Worm (Caenorhabditis elegans) whole organism, L1 larva: ENCODE results near the gene M199.136.

Experiments
- C34B4.2 ChIP-seq: sonication (generic microtip); optimal IDR thresholded peaks from 2 replicates; lab custom pipeline; 2017; ENCODE audit warnings: mild to moderate bottlenecking, missing genetic modification characterization, missing compliant biosample characterization
- F16B12.6 ChIP-seq: fragments of 150-350 bp; optimal IDR thresholded peaks from 2 replicates; lab custom pipeline; 2014; ENCODE audit warnings: missing biosample characterization, missing genetic modification characterization
- Y116A8C.19 ChIP-seq: sonication (generic microtip); optimal IDR thresholded peaks from 2 replicates; lab custom pipeline; 2016; ENCODE audit warnings: missing compliant biosample characterization, missing genetic modification characterization, borderline replicate concordance
- alr-1 ChIP-seq: fragments of 200-800 bp; sonication (Bioruptor generic); optimal IDR thresholded peaks from 2 replicates; lab custom pipeline; 2018; ENCODE audit warnings: borderline replicate concordance, mild to moderate bottlenecking, missing genetic modification characterization, missing compliant biosample characterization
- aly-2 ChIP-seq: fragments of 150-350 bp; optimal IDR thresholded peaks from 2 replicates; lab custom pipeline; 2014; ENCODE audit warnings: missing biosample characterization, missing genetic modification characterization
- ama-1 ChIP-seq: fragments of 150-350 bp; optimal IDR thresholded peaks from 2 replicates; lab custom pipeline; 2014
- ceh-63 ChIP-seq: fragments of 200-800 bp; sonication (Bioruptor generic); optimal IDR thresholded peaks from 2 replicates; lab custom pipeline; 2018; ENCODE audit warnings: mild to moderate bottlenecking, missing genetic modification characterization, missing compliant biosample characterization
- ceh-90 ChIP-seq: sonication (generic microtip); optimal IDR thresholded peaks from 2 replicates; lab custom pipeline; 2016; ENCODE audit warnings: missing genetic modification characterization, missing compliant biosample characterization
- dsc-1 ChIP-seq: sonication (generic microtip); optimal IDR thresholded peaks from 2 replicates; lab custom pipeline; 2016; ENCODE audit warnings: mild to moderate bottlenecking, missing genetic modification characterization, missing compliant biosample characterization
- efl-3 ChIP-seq: fragments of 200-800 bp; sonication (Bioruptor generic); optimal IDR thresholded peaks from 2 replicates; lab custom pipeline; 2018; ENCODE audit warnings: mild to moderate bottlenecking, missing genetic modification characterization, missing compliant biosample characterization
- fkh-4 ChIP-seq: sonication (generic microtip); optimal IDR thresholded peaks from 2 replicates; lab custom pipeline; 2016; ENCODE audit warnings: missing compliant biosample characterization, missing genetic modification characterization, borderline replicate concordance
- lin-14 ChIP-seq: fragments of 200-800 bp; sonication (Bioruptor generic); optimal IDR thresholded peaks from 2 replicates; lab custom pipeline; 2018; ENCODE audit warnings: mild to moderate bottlenecking, missing genetic modification characterization, moderate library complexity, missing compliant biosample characterization
- nhr-11 ChIP-seq: fragments of 150-350 bp; optimal IDR thresholded peaks from 2 replicates; lab custom pipeline; 2014; ENCODE audit warnings: missing biosample characterization, missing genetic modification characterization
- nhr-12 ChIP-seq: sonication (generic microtip); optimal IDR thresholded peaks from 2 replicates; lab custom pipeline; 2017; ENCODE audit warnings: missing biosample characterization, missing genetic modification characterization
- nhr-20 ChIP-seq: sonication (generic microtip); optimal IDR thresholded peaks from 2 replicates; lab custom pipeline; 2016; ENCODE audit warnings: mild to moderate bottlenecking, missing genetic modification characterization, missing compliant biosample characterization
- nhr-76 ChIP-seq: sonication (generic microtip); optimal IDR thresholded peaks from 2 replicates; lab custom pipeline; 2017; ENCODE audit warnings: missing biosample characterization, missing genetic modification characterization
- nhr-90 ChIP-seq: sonication (generic microtip); optimal IDR thresholded peaks from 2 replicates; lab custom pipeline; 2016; ENCODE audit warnings: mild to moderate bottlenecking, missing genetic modification characterization, missing compliant biosample characterization; ENCODE audit not compliant: poor library complexity
- skn-1 ChIP-seq: fragments of 150-350 bp; optimal IDR thresholded peaks from 2 replicates; lab custom pipeline; 2014; ENCODE audit warnings: missing biosample characterization, missing genetic modification characterization
- sup-37 ChIP-seq: fragments of 200-800 bp; sonication (Bioruptor generic); optimal IDR thresholded peaks from 2 replicates; lab custom pipeline; 2018; ENCODE audit warnings: mild to moderate bottlenecking, missing genetic modification characterization, missing compliant biosample characterization
- unc-30 ChIP-seq: sonication (generic microtip); optimal IDR thresholded peaks from 2 replicates; lab custom pipeline; 2017; ENCODE audit warnings: missing biosample characterization, missing genetic modification characterization
- ztf-4 ChIP-seq: fragments of 150-350 bp; optimal IDR thresholded peaks from 2 replicates; lab custom pipeline; 2014; ENCODE audit warnings: missing biosample characterization, missing genetic modification characterization

M199.136 gene

DNA sequence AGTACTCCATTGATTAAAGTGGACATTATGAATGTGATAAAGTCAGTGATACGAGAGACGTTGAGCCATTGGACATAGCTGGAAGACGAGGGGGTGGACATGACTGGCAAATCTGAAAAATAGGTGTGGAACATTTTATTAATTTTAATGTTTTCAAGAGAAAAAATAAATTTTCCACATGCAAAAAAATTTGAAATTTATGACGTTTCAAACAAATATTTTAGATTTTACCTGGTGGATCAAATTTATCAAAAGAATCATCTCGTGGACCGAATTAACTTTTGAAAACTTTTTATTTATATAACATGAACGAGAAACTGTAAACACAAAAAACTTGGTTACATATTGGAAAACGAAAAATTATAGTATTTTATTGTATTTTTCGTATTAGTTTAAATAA lies 28.6 kb downstream of the M199.136 start, which contains the start of gene str-78:
str-78 (minus strand) TSS at position 101 of the 400 bp plus-strand sequence.
- TF ChIP-seq dsc-1 (tag; lab: Kevin White, UChicago), result no peak
- no peak for TF ChIP-seq ama-1
- TF ChIP-seq skn-1, result no peak
- TF ChIP-seq sup-37 (GFP tag; lab: Kevin White, UChicago), result no peak
- TF ChIP-seq alr-1 (tag; lab: Kevin White, UChicago), result no peak
- TF ChIP-seq C34B4.2 (tag; lab: Kevin White, UChicago), result no peak
- TF ChIP-seq ztf-4 (tag; lab: Kevin White, UChicago), result no peak
- TF ChIP-seq nhr-76 (tag; lab: Kevin White, UChicago), result no peak
- TF ChIP-seq F16B12.6 (tag; lab: Kevin White, UChicago), result no peak
- TF ChIP-seq ceh-90 (tag; lab: Kevin White, UChicago), result no peak
- no peak for TF ChIP-seq Y116A8C.19
- no peak for TF ChIP-seq lin-14 (GFP tag; lab: Kevin White, UChicago)
- TF ChIP-seq fkh-4 (tag; lab: Kevin White, UChicago), result no peak

DNA sequence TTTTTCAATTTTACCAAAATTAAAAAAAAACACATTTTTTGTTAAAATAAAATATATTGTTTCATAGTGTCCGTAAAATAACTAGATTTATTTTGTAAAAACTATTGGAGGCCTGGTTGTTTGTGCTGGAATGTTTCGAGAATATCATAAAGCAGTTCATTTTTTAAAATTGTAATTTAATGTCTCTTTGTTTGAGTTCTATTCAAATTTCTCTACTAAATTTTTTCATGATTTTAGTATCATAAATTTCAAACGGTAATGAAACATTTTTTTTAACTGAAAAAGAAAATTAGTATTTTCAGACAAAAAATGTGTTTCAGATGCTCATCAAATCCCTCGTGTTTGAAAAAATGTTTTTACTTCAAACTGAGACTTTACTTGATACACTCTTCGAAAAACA lies 47.1 kb downstream of the M199.136 start:
- no peak for TF ChIP-seq aly-2 (tag; lab: Kevin White, UChicago)
- TF ChIP-seq nhr-12 (tag; lab: Kevin White, UChicago), result no peak
- no peak for TF ChIP-seq C34B4.2 (tag; lab: Kevin White, UChicago)
- TF ChIP-seq nhr-11 (tag; lab: Kevin White, UChicago), result no peak
- no peak for TF ChIP-seq ceh-63 (GFP tag; lab: Kevin White, UChicago)
- TF ChIP-seq, all 84 proteins: peak for 0

DNA sequence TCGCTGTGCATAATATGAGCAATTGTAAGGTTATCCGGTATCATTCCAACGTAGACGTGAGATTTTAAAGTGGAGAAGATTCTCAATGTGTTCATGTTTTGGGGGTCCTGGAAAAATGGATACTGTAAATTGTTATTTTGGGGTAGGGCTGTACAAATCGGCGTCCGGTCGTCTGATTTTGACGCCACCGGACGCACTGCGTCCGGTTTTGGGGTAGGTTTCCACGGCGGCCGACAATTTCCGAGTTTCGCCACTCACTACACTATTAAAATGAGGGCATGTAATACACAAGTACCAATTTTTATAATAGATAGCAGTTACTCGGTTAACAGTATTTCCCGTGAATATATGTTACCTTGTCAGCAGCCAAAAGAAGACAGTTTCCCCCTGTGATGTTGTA lies 50.0 kb downstream of the M199.136 start:
- TF ChIP-seq unc-30, result no peak
- no peak for TF ChIP-seq efl-3 (GFP tag; lab: Kevin White, UChicago)
- no peak for TF ChIP-seq nhr-90 (tag; lab: Kevin White, UChicago)
- TF ChIP-seq nhr-11 (tag; lab: Kevin White, UChicago), result no peak
- TF ChIP-seq aly-2 (tag; lab: Kevin White, UChicago), result no peak
- TF ChIP-seq nhr-20 (tag; lab: Kevin White, UChicago), result no peak
